Fruit fly (Drosophila melanogaster) whole organism, embryonic: Measurements from ENCODE around the gene CG13995.

Experiments
- Bdp1 ChIP-seq: fragments of 200-800 bp; sonication (Bioruptor generic); optimal IDR thresholded peaks from 3 replicates; lab custom pipeline; 2016; ENCODE audit warnings: missing biosample characterization, missing genetic modification characterization
- CG10979 ChIP-seq: fragments of 200-800 bp; sonication (Bioruptor generic); optimal IDR thresholded peaks from 2 replicates; lab custom pipeline; 2018; ENCODE audit warnings: missing biosample characterization, mild to moderate bottlenecking, missing genetic modification characterization, moderate library complexity
- CG11398 ChIP-seq: fragments of 200-800 bp; sonication (Bioruptor generic); optimal IDR thresholded peaks from 2 replicates; lab custom pipeline; 2016; ENCODE audit warnings: missing biosample characterization, missing genetic modification characterization
- CG11723 ChIP-seq: fragments of 200-800 bp; sonication (Bioruptor generic); optimal IDR thresholded peaks from 2 replicates; lab custom pipeline; 2017; ENCODE audit warnings: missing biosample characterization, mild to moderate bottlenecking, missing genetic modification characterization
- CG14014 ChIP-seq: fragments of 200-800 bp; sonication (Bioruptor generic); IDR thresholded peaks from 2 replicates; pipeline ENCODE4 v1.3.6; 2022; ENCODE audit warnings: missing biosample characterization, missing genetic modification characterization
- CG14710 ChIP-seq: fragments of 200-800 bp; sonication (Bioruptor generic); optimal IDR thresholded peaks from 3 replicates; lab custom pipeline; 2019; ENCODE audit warnings: missing biosample characterization, mild to moderate bottlenecking, missing genetic modification characterization, moderate library complexity
- CG15073 ChIP-seq: fragments of 200-800 bp; sonication (Bioruptor generic); optimal IDR thresholded peaks from 2 replicates; lab custom pipeline; 2016; ENCODE audit warnings: missing biosample characterization, missing genetic modification characterization
- CG17361 ChIP-seq: fragments of 200-800 bp; sonication (Bioruptor generic); IDR thresholded peaks from 3 replicates; pipeline ENCODE4 v1.3.6; 2022; ENCODE audit warnings: missing biosample characterization, missing genetic modification characterization
- CG17385 ChIP-seq: fragments of 200-800 bp; sonication (Bioruptor generic); optimal IDR thresholded peaks from 3 replicates; lab custom pipeline; 2018; ENCODE audit warnings: missing biosample characterization, mild to moderate bottlenecking, missing genetic modification characterization
- CG17829 ChIP-seq: fragments of 200-800 bp; optimal IDR thresholded peaks from 2 replicates; lab custom pipeline; 2019; ENCODE audit warnings: missing biosample characterization, mild to moderate bottlenecking, missing genetic modification characterization, moderate library complexity
- CG17912 ChIP-seq: fragments of 200-800 bp; sonication (Bioruptor generic); optimal IDR thresholded peaks from 2 replicates; lab custom pipeline; 2018; ENCODE audit warnings: missing biosample characterization, mild to moderate bottlenecking, missing genetic modification characterization
- CG1792 ChIP-seq: fragments of 200-800 bp; sonication (Bioruptor generic); optimal IDR thresholded peaks from 2 replicates; lab custom pipeline; 2016; ENCODE audit warnings: missing biosample characterization, missing genetic modification characterization
- CG2889 ChIP-seq: fragments of 200-800 bp; sonication (Bioruptor generic); IDR thresholded peaks from 3 replicates; pipeline ENCODE4 v1.3.6; 2022; ENCODE audit warnings: missing biosample characterization, missing genetic modification characterization
- CG3281 ChIP-seq: fragments of 200-800 bp; sonication (Bioruptor generic); optimal IDR thresholded peaks from 3 replicates; lab custom pipeline; 2017; ENCODE audit warnings: missing biosample characterization, mild to moderate bottlenecking, missing genetic modification characterization
- CG4282 ChIP-seq: fragments of 200-800 bp; sonication (Bioruptor generic); optimal IDR thresholded peaks from 2 replicates; lab custom pipeline; 2016; ENCODE audit warnings: missing biosample characterization, missing genetic modification characterization
- CG43689 ChIP-seq: fragments of 200-800 bp; sonication (Bioruptor generic); IDR thresholded peaks from 2 replicates; pipeline ENCODE4 v1.3.6; 2022; ENCODE audit warnings: missing biosample characterization, missing genetic modification characterization
- CG4404 ChIP-seq: fragments of 200-800 bp; sonication (Bioruptor generic); IDR thresholded peaks from 2 replicates; pipeline ENCODE4 v1.3.6; 2022; ENCODE audit warnings: missing biosample characterization, missing genetic modification characterization
- CG7271 ChIP-seq: fragments of 200-800 bp; sonication (Bioruptor generic); optimal IDR thresholded peaks from 2 replicates; lab custom pipeline; 2018; ENCODE audit warnings: missing biosample characterization, mild to moderate bottlenecking, missing genetic modification characterization, moderate library complexity
- CG8388 ChIP-seq: fragments of 200-800 bp; sonication (Bioruptor generic); optimal IDR thresholded peaks from 2 replicates; lab custom pipeline; 2019; ENCODE audit warnings: missing biosample characterization, mild to moderate bottlenecking, missing genetic modification characterization, moderate library complexity
- CG9817 ChIP-seq: fragments of 200-800 bp; sonication (Bioruptor generic); optimal IDR thresholded peaks from 2 replicates; lab custom pipeline; 2018; ENCODE audit warnings: missing biosample characterization, mild to moderate bottlenecking, missing genetic modification characterization, moderate library complexity
- CG9932 ChIP-seq: fragments of 200-800 bp; sonication (Bioruptor generic); IDR thresholded peaks from 2 replicates; pipeline ENCODE4 v1.3.6; 2022; ENCODE audit warnings: missing biosample characterization, missing genetic modification characterization
- D19A ChIP-seq: fragments of 200-800 bp; optimal IDR thresholded peaks from 3 replicates; lab custom pipeline; 2019; ENCODE audit warnings: missing biosample characterization, mild to moderate bottlenecking, missing genetic modification characterization, moderate library complexity
- Deaf1 ChIP-seq: fragments of 200-800 bp; optimal IDR thresholded peaks from 3 replicates; lab custom pipeline; 2019; ENCODE audit warnings: missing biosample characterization, mild to moderate bottlenecking, missing genetic modification characterization, moderate library complexity
- Dfd ChIP-seq, 2 experiments: fragments of >200 bp; optimal IDR thresholded peaks; 2 replicates each; lab custom pipeline; 2017; ENCODE audit warnings: missing biosample characterization in 2 of 2, missing genetic modification characterization in 2 of 2
- Dref ChIP-seq: fragments of 200-800 bp; sonication (Bioruptor generic); IDR thresholded peaks from 2 replicates; pipeline ENCODE4 v1.3.6; 2022; ENCODE audit warnings: missing biosample characterization, missing genetic modification characterization
- Fer1 ChIP-seq: fragments of 200-800 bp; sonication (Bioruptor generic); optimal IDR thresholded peaks from 2 replicates; lab custom pipeline; 2017; ENCODE audit warnings: missing biosample characterization, mild to moderate bottlenecking, missing genetic modification characterization
- Fer3 ChIP-seq: fragments of 200-800 bp; sonication (Bioruptor generic); optimal IDR thresholded peaks from 2 replicates; lab custom pipeline; 2018; ENCODE audit warnings: missing biosample characterization, mild to moderate bottlenecking, missing genetic modification characterization, moderate library complexity
- Gsc ChIP-seq: fragments of 200-800 bp; sonication (Bioruptor generic); IDR thresholded peaks from 2 replicates; pipeline ENCODE4 v1.3.6; 2022; ENCODE audit warnings: missing biosample characterization, missing genetic modification characterization
- HHEX ChIP-seq: fragments of 200-800 bp; sonication (Bioruptor generic); optimal IDR thresholded peaks from 3 replicates; lab custom pipeline; 2017; ENCODE audit warnings: missing biosample characterization, mild to moderate bottlenecking, missing genetic modification characterization, missing genetic modification reagents
- Optix ChIP-seq: fragments of 200-800 bp; sonication (Bioruptor generic); IDR thresholded peaks from 3 replicates; pipeline ENCODE4 v1.3.6; 2022; ENCODE audit warnings: missing biosample characterization, missing genetic modification characterization
- Spps ChIP-seq: fragments of 200-800 bp; sonication (Bioruptor generic); optimal IDR thresholded peaks from 2 replicates; lab custom pipeline; 2018; ENCODE audit warnings: missing biosample characterization, mild to moderate bottlenecking, missing genetic modification characterization
- abd-A ChIP-seq: fragments of 200-800 bp; sonication (Bioruptor generic); optimal IDR thresholded peaks from 3 replicates; lab custom pipeline; 2019; ENCODE audit warnings: missing biosample characterization, mild to moderate bottlenecking, missing genetic modification characterization, moderate library complexity
- ash1 ChIP-seq: fragments of 200-800 bp; sonication (Bioruptor generic); optimal IDR thresholded peaks from 2 replicates; lab custom pipeline; 2018; ENCODE audit warnings: missing biosample characterization, mild to moderate bottlenecking, missing genetic modification characterization
- bbx ChIP-seq: fragments of 200-800 bp; sonication (Bioruptor generic); IDR thresholded peaks from 2 replicates; pipeline ENCODE4 v1.3.6; 2022; ENCODE audit warnings: missing biosample characterization, missing genetic modification characterization; ENCODE audit not compliant: partially characterized antibody
- cad ChIP-seq: fragments of >200 bp; optimal IDR thresholded peaks from 2 replicates; lab custom pipeline; 2017; ENCODE audit warnings: missing biosample characterization, missing genetic modification characterization
- ems ChIP-seq: fragments of 200-800 bp; sonication (Bioruptor generic); optimal IDR thresholded peaks from 3 replicates; lab custom pipeline; 2016; ENCODE audit warnings: missing biosample characterization, missing genetic modification characterization
- exex ChIP-seq: fragments of 200-800 bp; sonication (Bioruptor generic); optimal IDR thresholded peaks from 4 replicates; lab custom pipeline; 2018; ENCODE audit warnings: missing biosample characterization, mild to moderate bottlenecking, missing genetic modification characterization, moderate library complexity
- eyg ChIP-seq: fragments of 200-800 bp; sonication (Bioruptor generic); optimal IDR thresholded peaks from 3 replicates; lab custom pipeline; 2016; ENCODE audit warnings: missing biosample characterization, missing genetic modification characterization
- fd64A ChIP-seq: fragments of 200-800 bp; sonication (Bioruptor generic); optimal IDR thresholded peaks from 3 replicates; lab custom pipeline; 2018; ENCODE audit warnings: missing biosample characterization, mild to moderate bottlenecking, missing genetic modification characterization
- gem ChIP-seq: fragments of 200-800 bp; sonication (Bioruptor generic); optimal IDR thresholded peaks from 2 replicates; lab custom pipeline; 2019; ENCODE audit warnings: missing biosample characterization, mild to moderate bottlenecking, missing genetic modification characterization, moderate library complexity
- grau ChIP-seq: fragments of 200-800 bp; optimal IDR thresholded peaks from 3 replicates; lab custom pipeline; 2019; ENCODE audit warnings: missing biosample characterization, mild to moderate bottlenecking, missing genetic modification characterization, moderate library complexity
- jing ChIP-seq: fragments of 200-800 bp; sonication (Bioruptor generic); optimal IDR thresholded peaks from 2 replicates; lab custom pipeline; 2018; ENCODE audit warnings: missing biosample characterization, mild to moderate bottlenecking, missing genetic modification characterization
- nerfin-1 ChIP-seq: fragments of 200-800 bp; sonication (Bioruptor generic); optimal IDR thresholded peaks from 3 replicates; lab custom pipeline; 2019; ENCODE audit warnings: missing biosample characterization, mild to moderate bottlenecking, missing genetic modification characterization, moderate library complexity
- onecut ChIP-seq: fragments of 200-800 bp; sonication (Bioruptor generic); IDR thresholded peaks from 2 replicates; pipeline ENCODE4 v1.3.6; 2022; ENCODE audit warnings: missing biosample characterization, missing genetic modification characterization
- phol ChIP-seq: fragments of 200-800 bp; sonication (Bioruptor generic); optimal IDR thresholded peaks from 3 replicates; lab custom pipeline; 2018; ENCODE audit warnings: missing biosample characterization, mild to moderate bottlenecking, missing genetic modification characterization, moderate library complexity
- pum ChIP-seq: fragments of 200-800 bp; sonication (Bioruptor generic); optimal IDR thresholded peaks from 2 replicates; lab custom pipeline; 2016; ENCODE audit warnings: missing biosample characterization, missing genetic modification characterization
- sd ChIP-seq: fragments of 200-800 bp; sonication (Bioruptor generic); optimal IDR thresholded peaks from 3 replicates; lab custom pipeline; 2018; ENCODE audit warnings: missing biosample characterization, mild to moderate bottlenecking, missing genetic modification characterization, moderate library complexity
- slou ChIP-seq: fragments of 200-800 bp; sonication (Bioruptor generic); optimal IDR thresholded peaks from 3 replicates; lab custom pipeline; 2016; ENCODE audit warnings: missing biosample characterization, missing genetic modification characterization
- sr ChIP-seq: fragments of 200-800 bp; sonication (Bioruptor generic); IDR thresholded peaks from 3 replicates; pipeline ENCODE4 v1.3.6; 2022; ENCODE audit warnings: missing biosample characterization, missing genetic modification characterization
- ssp ChIP-seq: fragments of 200-800 bp; sonication (Bioruptor generic); IDR thresholded peaks from 2 replicates; pipeline ENCODE4 v1.3.6; 2022; ENCODE audit warnings: missing biosample characterization, missing genetic modification characterization
- wdn ChIP-seq: fragments of 200-800 bp; sonication (Bioruptor generic); IDR thresholded peaks from 2 replicates; pipeline ENCODE4 v1.3.6; 2022; ENCODE audit warnings: missing biosample characterization, missing genetic modification characterization

Gene CG13995

dm6 chr2L:6051212-6051621 lies 2.9 kb upstream of the CG13995 start (continued):
- TF ChIP-seq onecut (GFP tag; lab: Robert Waterston, UW) (peak; percentile 95), HHEX (GFP tag; lab: Kevin White, UChicago) (peak; percentile 97), D19A (tag; lab: Kevin White, UChicago) (peak; percentile 95), CG14710 (tag; lab: Kevin White, UChicago) (peak; percentile 94), cad (no peak), eyg (peak; percentile 92), CG4404 (GFP tag; lab: Robert Waterston, UW) (peak; percentile 41; the same call in 1 of the 2 replicates), Gsc (no peak; the same call in 1 of the 2 replicates), Optix (GFP tag; lab: Robert Waterston, UW) (peak; percentile 91), sd (tag; lab: Kevin White, UChicago) (no peak), pum (GFP tag; lab: Kevin White, UChicago) (peak; percentile 90), bbx (GFP tag; lab: Robert Waterston, UW) (no peak), CG2889 (peak; percentile 82), ems (GFP tag; lab: Kevin White, UChicago) (peak; percentile 95), CG8388 (peak; percentile 97), Fer1 (GFP tag; lab: Kevin White, UChicago) (peak; percentile 99), exex (peak; percentile 82), Bdp1 (peak; percentile 85), fd64A (GFP tag; lab: Kevin White, UChicago) (peak; percentile 96), CG17912 (GFP tag; lab: Kevin White, UChicago) (peak; percentile 90), CG14014 (GFP tag; lab: Robert Waterston, UW) (peak; percentile 96), wdn (GFP tag; lab: Robert Waterston, UW) (peak; percentile 90), CG17385 (peak; percentile 94), CG9932 (GFP tag; lab: Robert Waterston, UW) (peak; percentile 87), CG11723 (GFP tag; lab: Kevin White, UChicago) (peak; percentile 95), gem (tag; lab: Kevin White, UChicago) (peak; percentile 98), ash1 (peak; percentile 76), grau (tag; lab: Kevin White, UChicago) (peak; percentile 96), Dfd (GFP tag; optimal IDR thresholded peaks at IDR 0.05; lab: Kevin White, UChicago) (no peak), CG10979 (tag; lab: Kevin White, UChicago) (peak; percentile 98), CG7271 (tag; lab: Kevin White, UChicago) (peak; percentile 88), ssp (peak; percentile 78), slou (GFP tag; lab: Kevin White, UChicago) (peak; percentile 72), CG4282 (GFP tag; lab: Kevin White, UChicago) (peak; percentile 85), CG43689 (GFP tag; lab: Robert Waterston, UW) (peak; percentile 71), Deaf1 (tag; lab: Kevin White, UChicago) (peak; percentile 84), phol (tag; lab: Kevin White, UChicago) (peak; percentile 95), CG11398 (GFP tag; lab: Kevin White, UChicago) (peak; percentile 95), CG9817 (tag; lab: Kevin White, UChicago) (peak; percentile 94), CG1792 (GFP tag; lab: Kevin White, UChicago) (peak; percentile 90), abd-A (tag; lab: Kevin White, UChicago) (no peak), nerfin-1 (peak; percentile 95), CG17829 (tag; lab: Kevin White, UChicago) (peak; percentile 97), jing (GFP tag; lab: Kevin White, UChicago) (peak; percentile 85), CG15073 (peak; percentile 47), sr (GFP tag; lab: Robert Waterston, UW) (peak; percentile 75; the same call in 2 of the 3 replicates), CG3281 (GFP tag; lab: Kevin White, UChicago) (peak; percentile 97), Fer3 (tag; lab: Kevin White, UChicago) (peak; percentile 97), Spps (tag; lab: Kevin White, UChicago) (peak; percentile 95), CG17361 (GFP tag; lab: Robert Waterston, UW) (no peak; the same call in none of the 3 replicates), Dref (0 out of 2 replicates have a peak, but pooled peaks have one; percentile 20)
